Fruit fly (Drosophila melanogaster) whole organism, embryonic: Measurements from ENCODE around the gene CG7963.

ENCODE experiments used
- Abd-B ChIP-seq: fragments of 200-800 bp; sonication (Bioruptor generic); optimal IDR thresholded peaks from 2 replicates; lab custom pipeline; 2018; ENCODE audit warnings: missing biosample characterization, mild to moderate bottlenecking, missing genetic modification characterization, moderate library complexity
- Bdp1 ChIP-seq: fragments of 200-800 bp; sonication (Bioruptor generic); optimal IDR thresholded peaks from 3 replicates; lab custom pipeline; 2016; ENCODE audit warnings: missing biosample characterization, missing genetic modification characterization
- CG10267 ChIP-seq: fragments of 200-800 bp; sonication (Bioruptor generic); optimal IDR thresholded peaks from 2 replicates; lab custom pipeline; 2018; ENCODE audit warnings: missing biosample characterization, mild to moderate bottlenecking, missing genetic modification characterization, moderate library complexity
- CG11504 ChIP-seq: fragments of 200-800 bp; sonication (Bioruptor generic); optimal IDR thresholded peaks from 3 replicates; lab custom pipeline; 2019; ENCODE audit warnings: missing biosample characterization, mild to moderate bottlenecking, missing genetic modification characterization, moderate library complexity
- CG11695 ChIP-seq: fragments of 200-800 bp; sonication (Bioruptor generic); IDR thresholded peaks from 3 replicates; pipeline ENCODE4 v1.3.6; 2022; ENCODE audit warnings: missing biosample characterization, missing genetic modification characterization
- CG13424 ChIP-seq: fragments of 200-800 bp; sonication (Bioruptor generic); optimal IDR thresholded peaks from 2 replicates; lab custom pipeline; 2019; ENCODE audit warnings: missing biosample characterization, mild to moderate bottlenecking, missing genetic modification characterization, moderate library complexity
- CG14441 ChIP-seq: fragments of 200-800 bp; sonication (Bioruptor generic); IDR thresholded peaks from 2 replicates; pipeline ENCODE4 v1.3.6; 2022; ENCODE audit warnings: missing biosample characterization, missing genetic modification characterization
- CG15479 ChIP-seq: fragments of 200-800 bp; sonication (Bioruptor generic); optimal IDR thresholded peaks from 3 replicates; lab custom pipeline; 2019; ENCODE audit warnings: missing biosample characterization, mild to moderate bottlenecking, missing genetic modification characterization, moderate library complexity
- CG2199 ChIP-seq: fragments of 200-800 bp; sonication (Bioruptor generic); IDR thresholded peaks from 3 replicates; pipeline ENCODE4 v1.3.6; 2022; ENCODE audit warnings: missing biosample characterization, missing genetic modification characterization
- CG32532 ChIP-seq: fragments of 200-800 bp; sonication (Bioruptor generic); IDR thresholded peaks from 2 replicates; pipeline ENCODE4 v1.3.6; 2022; ENCODE audit warnings: missing biosample characterization, missing genetic modification characterization
- CG32767 ChIP-seq: fragments of 200-800 bp; sonication (Bioruptor generic); IDR thresholded peaks from 2 replicates; pipeline ENCODE4 v1.3.6; 2022; ENCODE audit warnings: missing biosample characterization, missing genetic modification characterization
- CG34376 ChIP-seq: fragments of 200-800 bp; sonication (Bioruptor generic); optimal IDR thresholded peaks from 2 replicates; lab custom pipeline; 2018; ENCODE audit warnings: missing biosample characterization, mild to moderate bottlenecking, missing genetic modification characterization
- CG6765 ChIP-seq: fragments of 200-800 bp; sonication (Bioruptor generic); optimal IDR thresholded peaks from 3 replicates; lab custom pipeline; 2017; ENCODE audit warnings: missing biosample characterization, mild to moderate bottlenecking, missing genetic modification characterization
- CG7839 ChIP-seq: fragments of 200-800 bp; sonication (Bioruptor generic); optimal IDR thresholded peaks from 3 replicates; lab custom pipeline; 2018; ENCODE audit warnings: missing biosample characterization, mild to moderate bottlenecking, missing genetic modification characterization, moderate library complexity
- CG7987 ChIP-seq: fragments of 200-800 bp; sonication (Bioruptor generic); optimal IDR thresholded peaks from 2 replicates; lab custom pipeline; 2018; ENCODE audit warnings: missing biosample characterization, mild to moderate bottlenecking, missing genetic modification characterization, moderate library complexity
- CG8281 ChIP-seq: fragments of 200-800 bp; sonication (Bioruptor generic); optimal IDR thresholded peaks from 2 replicates; lab custom pipeline; 2018; ENCODE audit warnings: missing biosample characterization, mild to moderate bottlenecking, missing genetic modification characterization, moderate library complexity
- CG8290 ChIP-seq, 3 experiments: fragments of 200-800 bp; sonication (Bioruptor generic); optimal IDR thresholded peaks; 2 replicates each; lab custom pipeline; 2016 to 2019; ENCODE audit warnings: missing biosample characterization in 3 of 3, missing genetic modification characterization in 3 of 3, mild to moderate bottlenecking in 2 of 3, moderate library complexity in 1 of 3
- CG9797 ChIP-seq: fragments of 200-800 bp; sonication (Bioruptor generic); optimal IDR thresholded peaks from 3 replicates; lab custom pipeline; 2018; ENCODE audit warnings: missing biosample characterization, mild to moderate bottlenecking, missing genetic modification characterization
- Doc3 ChIP-seq: fragments of 200-800 bp; sonication (Bioruptor generic); IDR thresholded peaks from 3 replicates; pipeline ENCODE4 v1.3.6; 2022; ENCODE audit warnings: missing biosample characterization, missing genetic modification characterization; ENCODE audit not compliant: partially characterized antibody
- Hr3 ChIP-seq: fragments of 200-800 bp; sonication (Bioruptor generic); optimal IDR thresholded peaks from 3 replicates; lab custom pipeline; 2016; ENCODE audit warnings: missing biosample characterization, missing genetic modification characterization
- Hr78 ChIP-seq, 2 experiments: fragments of 200-800 bp in 1 of 2; fragments of >200 bp in 1 of 2; sonication (Bioruptor generic) in 1 of 2; optimal IDR thresholded peaks; 2 replicates each; lab custom pipeline; 2017 to 2019; ENCODE audit warnings: missing biosample characterization in 2 of 2, missing genetic modification characterization in 2 of 2, mild to moderate bottlenecking in 1 of 2, moderate library complexity in 1 of 2
- Hsf ChIP-seq: fragments of 200-800 bp; sonication (Bioruptor generic); optimal IDR thresholded peaks from 3 replicates; lab custom pipeline; 2016; ENCODE audit warnings: missing biosample characterization, missing genetic modification characterization
- Lhr ChIP-seq: fragments of 200-800 bp; sonication (Bioruptor generic); optimal IDR thresholded peaks from 3 replicates; lab custom pipeline; 2017; ENCODE audit warnings: mild to moderate bottlenecking, missing biosample characterization, missing genetic modification reagents, missing genetic modification characterization
- Opbp ChIP-seq: fragments of 200-800 bp; sonication (Bioruptor generic); IDR thresholded peaks from 3 replicates; pipeline ENCODE4 v1.3.6; 2022; ENCODE audit warnings: missing biosample characterization, missing genetic modification characterization; ENCODE audit not compliant: partially characterized antibody
- Poxn ChIP-seq: fragments of 200-800 bp; sonication (Bioruptor generic); IDR thresholded peaks from 2 replicates; pipeline ENCODE4 v1.3.6; 2022; ENCODE audit warnings: missing biosample characterization, missing genetic modification characterization
- Scr ChIP-seq: fragments of 200-800 bp; sonication (Bioruptor generic); IDR thresholded peaks from 2 replicates; pipeline ENCODE4 v1.3.6; 2022; ENCODE audit warnings: missing biosample characterization, missing genetic modification characterization; ENCODE audit not compliant: partially characterized antibody
- Sry-δ ChIP-seq: fragments of 200-800 bp; sonication (Bioruptor generic); optimal IDR thresholded peaks from 2 replicates; lab custom pipeline; 2016; ENCODE audit warnings: missing biosample characterization, missing genetic modification characterization
- Tbp ChIP-seq: fragments of >200 bp; optimal IDR thresholded peaks from 2 replicates; lab custom pipeline; 2018; ENCODE audit warnings: missing biosample characterization, missing genetic modification characterization
- ash1 ChIP-seq: fragments of 200-800 bp; sonication (Bioruptor generic); optimal IDR thresholded peaks from 2 replicates; lab custom pipeline; 2018; ENCODE audit warnings: missing biosample characterization, mild to moderate bottlenecking, missing genetic modification characterization
- ato ChIP-seq: fragments of 200-800 bp; sonication (Bioruptor generic); IDR thresholded peaks from 2 replicates; pipeline ENCODE4 v1.3.6; 2022; ENCODE audit warnings: missing biosample characterization, missing genetic modification characterization; ENCODE audit not compliant: partially characterized antibody
- cg ChIP-seq: fragments of 200-800 bp; sonication (Bioruptor generic); optimal IDR thresholded peaks from 3 replicates; lab custom pipeline; 2019; ENCODE audit warnings: missing biosample characterization, mild to moderate bottlenecking, missing genetic modification characterization, moderate library complexity
- chinmo ChIP-seq: fragments of 200-800 bp; sonication (Bioruptor generic); IDR thresholded peaks from 4 replicates; pipeline ENCODE4 v1.3.6; 2022; ENCODE audit warnings: missing biosample characterization, missing genetic modification characterization; ENCODE audit not compliant: partially characterized antibody
- chm ChIP-seq: fragments of 200-800 bp; sonication (Bioruptor generic); IDR thresholded peaks from 2 replicates; pipeline ENCODE4 v1.3.6; 2022; ENCODE audit warnings: missing biosample characterization, missing genetic modification characterization
- dimm ChIP-seq: fragments of 200-800 bp; sonication (Bioruptor generic); IDR thresholded peaks from 2 replicates; pipeline ENCODE4 v1.3.6; 2022; ENCODE audit warnings: missing biosample characterization, missing genetic modification characterization
- dmrt99B ChIP-seq: fragments of 200-800 bp; sonication (Bioruptor generic); optimal IDR thresholded peaks from 2 replicates; lab custom pipeline; 2018; ENCODE audit warnings: missing biosample characterization, mild to moderate bottlenecking, missing genetic modification characterization, moderate library complexity
- ewg ChIP-seq: fragments of 200-800 bp; sonication (Bioruptor generic); optimal IDR thresholded peaks from 3 replicates; lab custom pipeline; 2017; ENCODE audit warnings: mild to moderate bottlenecking, missing biosample characterization, missing genetic modification reagents, missing genetic modification characterization
- exex ChIP-seq: fragments of 200-800 bp; sonication (Bioruptor generic); optimal IDR thresholded peaks from 4 replicates; lab custom pipeline; 2018; ENCODE audit warnings: missing biosample characterization, mild to moderate bottlenecking, missing genetic modification characterization, moderate library complexity
- fru ChIP-seq: fragments of >200 bp; optimal IDR thresholded peaks from 2 replicates; lab custom pipeline; 2017
- gcm2 ChIP-seq: fragments of 200-800 bp; sonication (Bioruptor generic); optimal IDR thresholded peaks from 2 replicates; lab custom pipeline; 2016; ENCODE audit warnings: missing biosample characterization, missing genetic modification characterization
- kah ChIP-seq: fragments of 200-800 bp; sonication (Bioruptor generic); optimal IDR thresholded peaks from 2 replicates; lab custom pipeline; 2018; ENCODE audit warnings: missing biosample characterization, mild to moderate bottlenecking, missing genetic modification characterization
- sqz ChIP-seq: fragments of 200-800 bp; sonication (Bioruptor generic); optimal IDR thresholded peaks from 3 replicates; lab custom pipeline; 2018; ENCODE audit warnings: missing biosample characterization, mild to moderate bottlenecking, missing genetic modification characterization
- ssp ChIP-seq: fragments of 200-800 bp; sonication (Bioruptor generic); IDR thresholded peaks from 2 replicates; pipeline ENCODE4 v1.3.6; 2022; ENCODE audit warnings: missing biosample characterization, missing genetic modification characterization
- tio ChIP-seq: fragments of 200-800 bp; sonication (Bioruptor generic); optimal IDR thresholded peaks from 2 replicates; lab custom pipeline; 2017; ENCODE audit warnings: missing biosample characterization, missing genetic modification characterization, inconsistent platforms
- tll ChIP-seq, 2 experiments: fragments of 200-800 bp in 1 of 2; fragments of >200 bp in 1 of 2; sonication (Bioruptor generic) in 1 of 2; optimal IDR thresholded peaks; 2 replicates each; lab custom pipeline; 2017 to 2019; ENCODE audit warnings: missing biosample characterization in 2 of 2, missing genetic modification characterization in 2 of 2, mild to moderate bottlenecking in 1 of 2, moderate library complexity in 1 of 2
- usp ChIP-seq: fragments of >200 bp; optimal IDR thresholded peaks from 2 replicates; lab custom pipeline; 2017; ENCODE audit warnings: missing biosample characterization, missing genetic modification characterization
- wek ChIP-seq: fragments of 200-800 bp; sonication (Bioruptor generic); optimal IDR thresholded peaks from 3 replicates; lab custom pipeline; 2018; ENCODE audit warnings: missing biosample characterization, mild to moderate bottlenecking, missing genetic modification characterization, moderate library complexity
- yki ChIP-seq: fragments of >200 bp; optimal IDR thresholded peaks from 3 replicates; lab custom pipeline; 2018
- zfh1 ChIP-seq: fragments of 200-800 bp; sonication (Bioruptor generic); IDR thresholded peaks from 3 replicates; pipeline ENCODE4 v1.3.6; 2022; ENCODE audit warnings: missing biosample characterization, missing genetic modification characterization

CG7963 gene

DNA sequence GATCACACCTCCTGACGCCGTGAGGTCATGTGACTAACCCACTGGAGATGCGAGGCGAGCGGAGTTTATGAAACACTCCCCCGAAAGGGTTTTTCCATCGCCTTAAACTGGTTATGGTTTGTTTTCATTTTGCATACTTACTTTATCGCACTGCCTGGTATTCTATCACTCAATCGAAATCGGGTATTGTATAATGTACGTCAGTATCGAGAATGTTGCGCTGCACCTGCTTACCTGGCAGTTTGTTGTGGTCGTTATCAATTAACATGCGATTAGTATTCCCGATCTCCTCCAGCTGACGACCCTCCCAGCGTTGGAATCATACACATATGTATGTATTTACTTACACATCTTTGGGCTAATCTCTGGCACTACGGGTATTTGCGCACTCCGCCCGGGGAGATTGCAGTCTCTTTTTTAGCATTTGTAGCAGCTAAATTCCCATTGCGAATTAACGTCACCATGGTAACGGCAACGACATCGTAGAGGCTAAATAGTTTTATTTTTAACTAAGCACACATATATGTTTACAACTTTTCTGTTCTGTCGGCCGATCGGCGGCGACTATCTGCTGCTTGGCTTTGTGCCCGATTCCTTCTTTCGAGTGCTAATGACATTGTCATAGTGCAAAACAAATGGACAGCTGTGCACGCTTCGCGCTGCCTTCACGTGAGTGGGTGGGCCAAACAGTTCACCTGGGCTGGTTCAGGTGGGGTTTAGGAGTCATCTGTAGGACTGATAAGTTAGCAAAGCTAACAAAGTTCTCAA, 9.5 kb upstream of the CG7963 start (continued):
- TF ChIP-seq ato (GFP tag; lab: Robert Waterston, UW) (no peak), sqz (GFP tag; lab: Kevin White, UChicago) (no peak), gcm2 (no peak), CG6765 (GFP tag; lab: Kevin White, UChicago) (peak; percentile 2), Scr (no peak), Doc3 (no peak), usp (GFP tag; lab: Kevin White, UChicago) (no peak), CG10267 (tag; lab: Kevin White, UChicago) (no peak), Hsf (GFP tag; lab: Kevin White, UChicago) (no peak), CG32767 (GFP tag; lab: Robert Waterston, UW) (no peak), ssp (GFP tag; lab: Robert Waterston, UW) (no peak), ewg (no peak), CG7839 (tag; lab: Kevin White, UChicago) (no peak)

DNA sequence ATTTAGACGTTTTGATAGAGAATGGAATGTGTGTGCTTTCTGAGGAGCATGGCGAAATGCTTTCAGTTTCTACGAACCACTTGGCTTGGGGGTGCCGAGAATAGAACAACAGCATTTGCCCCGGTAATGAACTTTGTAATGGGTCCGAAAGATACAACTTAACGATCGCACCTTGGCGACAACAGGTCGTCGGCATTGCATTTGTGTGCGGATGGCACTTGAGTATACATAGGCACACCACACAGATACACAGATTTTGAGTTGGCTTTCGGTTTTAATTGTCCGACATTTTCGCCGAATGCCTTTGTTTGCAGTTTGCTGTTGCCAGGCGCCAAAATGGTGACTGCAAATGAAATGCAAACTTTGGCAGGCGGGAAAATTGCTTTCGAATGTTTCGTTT, 8.6 kb upstream of the CG7963 start:
- TF ChIP-seq chm (GFP tag; lab: Robert Waterston, UW): 0 out of 2 replicates have a peak, but pooled peaks have one; percentile 10
- TF ChIP-seq wek: no peak
- TF ChIP-seq tio (GFP tag; lab: Kevin White, UChicago): no peak
- TF ChIP-seq CG34376: peak; percentile 22
- no peak for TF ChIP-seq CG8290 (GFP tag; optimal IDR thresholded peaks at IDR 0.05; lab: Kevin White, UChicago)
- TF ChIP-seq CG8290 (tag; optimal IDR thresholded peaks at IDR 0.05; lab: Kevin White, UChicago): peak in 1 of 2 experiments; percentile 34
- 0 out of 3 replicates have a peak, but pooled peaks have one; percentile 6 for TF ChIP-seq CG2199 (GFP tag; lab: Robert Waterston, UW)
- peak in 1 of 2 experiments; percentile 31 for TF ChIP-seq Hr78 (GFP tag; optimal IDR thresholded peaks at IDR 0.05; lab: Kevin White, UChicago)
- no peak for TF ChIP-seq Sry-δ (GFP tag; lab: Kevin White, UChicago)
- no peak for TF ChIP-seq CG9797 (GFP tag; lab: Kevin White, UChicago)
- peak; percentile 52; the same call in 1 of the 4 replicates for TF ChIP-seq chinmo (GFP tag; lab: Robert Waterston, UW)
- TF ChIP-seq Tbp (GFP tag; lab: Kevin White, UChicago): no peak
- peak; percentile 3 for TF ChIP-seq cg
- TF ChIP-seq CG13424: no peak
- no peak for TF ChIP-seq exex (tag; lab: Kevin White, UChicago)
- TF ChIP-seq Poxn (GFP tag; lab: Robert Waterston, UW): no peak

DNA sequence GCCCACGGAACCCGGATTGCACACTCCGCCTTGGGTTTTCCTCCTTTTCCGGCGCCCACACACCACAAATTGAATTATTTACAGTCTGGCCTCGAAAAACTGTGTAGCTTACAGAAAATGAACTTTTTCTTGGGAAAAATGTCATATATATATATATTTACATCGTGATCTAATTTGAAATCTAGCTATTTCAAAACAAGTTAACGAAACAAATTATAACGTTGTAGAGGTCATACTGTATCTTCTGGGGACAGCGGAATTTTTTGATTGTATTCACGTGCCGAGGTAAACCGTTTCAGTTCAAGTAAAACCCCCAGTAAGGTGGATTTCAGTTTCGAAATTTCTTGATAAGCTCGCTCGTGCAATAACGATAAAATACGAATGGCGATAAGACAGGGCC, 8.2 kb upstream of the CG7963 start:
- TF ChIP-seq yki (lab: Kevin White, UChicago): no peak
- TF ChIP-seq CG8281 (tag; lab: Kevin White, UChicago): no peak
- no peak for TF ChIP-seq ash1
- TF ChIP-seq CG7987: no peak
- peak; percentile 82 for TF ChIP-seq CG14441 (GFP tag; lab: Robert Waterston, UW)
- no peak for TF ChIP-seq Lhr (GFP tag; lab: Kevin White, UChicago)
- TF ChIP-seq CG15479: no peak
- peak; percentile 65; the same call in 1 of the 3 replicates for TF ChIP-seq CG11695 (GFP tag; lab: Robert Waterston, UW)
- TF ChIP-seq fru (lab: Kevin White, UChicago): no peak
- TF ChIP-seq Opbp (GFP tag; lab: Robert Waterston, UW): no peak
- TF ChIP-seq kah: no peak
- TF ChIP-seq dmrt99B (tag; lab: Kevin White, UChicago): peak; percentile 52
- 0 out of 2 replicates have a peak, but pooled peaks have one; percentile 17 for TF ChIP-seq dimm (GFP tag; lab: Robert Waterston, UW)
- TF ChIP-seq CG11504 (tag; lab: Kevin White, UChicago): peak; percentile 54
- TF ChIP-seq tll (GFP tag; optimal IDR thresholded peaks at IDR 0.05; lab: Kevin White, UChicago): no peak
- no peak for TF ChIP-seq Bdp1 (GFP tag; lab: Kevin White, UChicago)
- no peak for TF ChIP-seq Hr3 (GFP tag; lab: Kevin White, UChicago)
- no peak for TF ChIP-seq Abd-B (GFP tag; lab: Kevin White, UChicago)
- no peak; the same call in 2 of the 3 replicates for TF ChIP-seq zfh1 (GFP tag; lab: Robert Waterston, UW)
- peak; percentile 73 for TF ChIP-seq CG32532 (GFP tag; lab: Robert Waterston, UW)
